Worm (Caenorhabditis elegans) whole organism, L1 larva: Measurements from ENCODE around the gene B0495.7.

Experiments used
- aha-1 ChIP-seq: fragments of 150-350 bp; optimal IDR thresholded peaks from 2 replicates; lab custom pipeline; 2014; ENCODE audit warnings: missing biosample characterization, missing genetic modification characterization
- elt-3 ChIP-seq, 6 experiments: fragments of 150-350 bp in 1 of 6; sonication (generic microtip); optimal IDR thresholded peaks; 2 replicates each; lab custom pipeline; 2017 to 2018; ENCODE audit warnings: missing biosample characterization in 6 of 6, missing genetic modification characterization in 6 of 6, inconsistent platforms in 1 of 6
- fkh-10 ChIP-seq: sonication (generic microtip); optimal IDR thresholded peaks from 2 replicates; lab custom pipeline; 2017; ENCODE audit warnings: missing biosample characterization, missing genetic modification reagents, missing genetic modification characterization
- fkh-8 ChIP-seq: sonication (generic microtip); optimal IDR thresholded peaks from 2 replicates; lab custom pipeline; 2016; ENCODE audit warnings: mild to moderate bottlenecking, missing genetic modification characterization, missing compliant biosample characterization
- grh-1 ChIP-seq: fragments of 200-800 bp; sonication (Bioruptor generic); IDR thresholded peaks from 2 replicates; pipeline ENCODE4 v1.3.6; 2022; ENCODE audit warnings: missing genetic modification reagents, missing genetic modification characterization, missing compliant biosample characterization
- lin-35 ChIP-seq, 2 experiments: fragments of 150-350 bp; optimal IDR thresholded peaks; 2 replicates each; lab custom pipeline; 2014; ENCODE audit warnings: missing biosample characterization in 2 of 2, missing genetic modification characterization in 2 of 2, missing genetic modification reagents in 2 of 2
- mep-1 ChIP-seq: fragments of 150-350 bp; optimal IDR thresholded peaks from 2 replicates; lab custom pipeline; 2014; ENCODE audit warnings: missing biosample characterization, missing genetic modification characterization
- snpc-4 ChIP-seq: fragments of 150-350 bp; optimal IDR thresholded peaks from 2 replicates; lab custom pipeline; 2014; ENCODE audit warnings: missing biosample characterization, missing genetic modification characterization
- unc-62 ChIP-seq: fragments of 150-350 bp; optimal IDR thresholded peaks from 2 replicates; lab custom pipeline; 2014; ENCODE audit warnings: missing biosample characterization, missing genetic modification reagents, missing genetic modification characterization
- vab-15 ChIP-seq: sonication (generic microtip); optimal IDR thresholded peaks from 2 replicates; lab custom pipeline; 2017; ENCODE audit warnings: missing genotype, mild to moderate bottlenecking, missing genetic modification characterization, missing compliant biosample characterization
- ztf-11 ChIP-seq, 2 experiments: sonication (generic microtip); optimal IDR thresholded peaks; 2 replicates each; lab custom pipeline; 2016 to 2017; ENCODE audit warnings: missing genetic modification characterization in 2 of 2, missing biosample characterization in 1 of 2, missing compliant biosample characterization in 1 of 2

DNA sequence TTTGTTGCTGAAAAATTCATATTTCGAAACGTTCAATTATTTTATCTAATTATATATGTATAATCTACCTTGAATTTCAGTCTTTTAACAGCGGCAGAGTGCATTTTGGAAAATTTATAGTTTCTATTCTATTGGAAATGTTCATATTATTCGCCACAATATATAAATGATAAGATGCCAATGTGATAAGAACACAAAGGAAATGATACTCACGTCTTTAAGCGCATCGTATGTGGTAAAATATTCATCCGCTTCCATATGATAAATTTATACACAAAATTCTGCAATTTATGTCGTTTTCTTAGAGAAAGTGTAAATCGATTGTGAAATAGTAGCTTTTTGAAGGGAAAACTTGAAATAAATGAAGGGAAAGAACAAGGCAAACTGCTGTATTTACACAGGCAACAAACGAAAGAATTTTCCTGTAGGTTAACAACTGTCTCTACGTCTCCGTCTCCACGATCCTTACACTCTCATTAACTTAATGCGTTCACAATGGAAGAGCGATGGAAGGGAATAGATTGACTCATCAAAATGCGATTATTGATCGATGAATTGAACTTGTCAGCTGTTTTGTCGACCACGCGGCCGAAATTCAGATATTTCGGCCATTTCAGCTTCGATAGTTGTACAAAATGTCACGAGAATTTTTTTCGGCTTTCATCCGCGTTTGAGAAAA is 42.9 kb downstream of the B0495.7 start, which contains the start of gene alfa-1:
- TF ChIP-seq mep-1 (peak; percentile 54), unc-62 (GFP tag; lab: Kevin White, UChicago) (no peak), grh-1 (GFP tag; lab: Robert Waterston, UW) (no peak), ztf-11 (tag; optimal IDR thresholded peaks at IDR 0.05; lab: Kevin White, UChicago) (no peak), fkh-10 (GFP tag; lab: Kevin White, UChicago) (no peak), fkh-8 (tag; lab: Kevin White, UChicago) (no peak), lin-35 (GFP tag; optimal IDR thresholded peaks at IDR 0.05; lab: Kevin White, UChicago) (peak; percentile 27 to 39), snpc-4 (tag; lab: Kevin White, UChicago) (no peak), vab-15 (tag; lab: Kevin White, UChicago) (no peak), elt-3 (tag; optimal IDR thresholded peaks at IDR 0.05; lab: Kevin White, UChicago) (no peak), aha-1 (tag; lab: Kevin White, UChicago) (no peak)
